Worm (Caenorhabditis elegans): ENCODE results near the gene inx-7.

inx-7 gene

ce11 chrIV:5946602-5947444 lies at the start of gene inx-7:
TSS of gene inx-7 (minus strand) at chrIV:5946638.
- no peak for TF ChIP-seq nhr-21 (tag; optimal IDR thresholded peaks at IDR 0.05)
- no peak for TF ChIP-seq egl-27 (tag; optimal IDR thresholded peaks at IDR 0.05)
- TF ChIP-seq sma-9 (GFP tag; optimal IDR thresholded peaks at IDR 0.05) = no peak
- no peak for TF ChIP-seq sma-9 (tag; optimal IDR thresholded peaks at IDR 0.05)
- no peak for TF ChIP-seq unc-39 (tag; optimal IDR thresholded peaks at IDR 0.05)
- no peak for TF ChIP-seq nhr-10 (tag; optimal IDR thresholded peaks at IDR 0.05)
- no peak for TF ChIP-seq R02D3.7 (tag; optimal IDR thresholded peaks at IDR 0.05)
- TF ChIP-seq sem-4 (tag; optimal IDR thresholded peaks at IDR 0.05) = no peak
- TF ChIP-seq ceh-16 (tag; optimal IDR thresholded peaks at IDR 0.05) = no peak
- no peak for TF ChIP-seq ztf-4 (tag; optimal IDR thresholded peaks at IDR 0.05)
- no peak for TF ChIP-seq mdl-1 (tag; optimal IDR thresholded peaks at IDR 0.05)
- no peak for TF ChIP-seq nhr-12 (tag; optimal IDR thresholded peaks at IDR 0.05)
- TF ChIP-seq dmd-4 (tag; optimal IDR thresholded peaks at IDR 0.05) = no peak
- TF ChIP-seq lsy-2 (tag; optimal IDR thresholded peaks at IDR 0.05) = peak in 1 of 2 experiments; percentile 6
- TF ChIP-seq ceh-82 (tag; optimal IDR thresholded peaks at IDR 0.05) = no peak
- TF ChIP-seq fos-1 (tag; optimal IDR thresholded peaks at IDR 0.05) = no peak
- no peak for TF ChIP-seq Y55F3AM.14 (GFP tag; optimal IDR thresholded peaks at IDR 0.05)
- TF ChIP-seq snpc-4 (tag; optimal IDR thresholded peaks at IDR 0.05) = no peak
- no peak for TF ChIP-seq F13H6.1 (tag; optimal IDR thresholded peaks at IDR 0.05)
- TF ChIP-seq nhr-129 (tag; optimal IDR thresholded peaks at IDR 0.05) = peak; percentile 34
- TF ChIP-seq lin-13 (GFP tag; optimal IDR thresholded peaks at IDR 0.05) = no peak
- TF ChIP-seq unc-62 (GFP tag; optimal IDR thresholded peaks at IDR 0.05) = no peak
- TF ChIP-seq ZK546.5 (tag; optimal IDR thresholded peaks at IDR 0.05) = no peak
- peak; percentile 26 for TF ChIP-seq C34F6.9 (tag; optimal IDR thresholded peaks at IDR 0.05)
- no peak for TF ChIP-seq lin-11 (tag; optimal IDR thresholded peaks at IDR 0.05)
- TF ChIP-seq nhr-11 (tag; optimal IDR thresholded peaks at IDR 0.05) = no peak

- TF ChIP-seq mbf-1 (tag; optimal IDR thresholded peaks at IDR 0.05) (no peak), nhr-12 (tag; optimal IDR thresholded peaks at IDR 0.05) (no peak), nhr-23 (tag; optimal IDR thresholded peaks at IDR 0.05) (no peak), dmd-4 (tag; optimal IDR thresholded peaks at IDR 0.05) (no peak), unc-62 (GFP tag; optimal IDR thresholded peaks at IDR 0.05) (no peak), zag-1 (tag; optimal IDR thresholded peaks at IDR 0.05) (no peak), unc-55 (GFP tag; optimal IDR thresholded peaks at IDR 0.05) (no peak), lin-13 (GFP tag; optimal IDR thresholded peaks at IDR 0.05) (no peak), ZK546.5 (tag; optimal IDR thresholded peaks at IDR 0.05) (no peak), nhr-21 (tag; optimal IDR thresholded peaks at IDR 0.05) (no peak), ztf-4 (tag; optimal IDR thresholded peaks at IDR 0.05) (no peak)
Observed at ce11 chrIV:5990503-5990902, 44.1 kb upstream of the inx-7 start.

DNA sequence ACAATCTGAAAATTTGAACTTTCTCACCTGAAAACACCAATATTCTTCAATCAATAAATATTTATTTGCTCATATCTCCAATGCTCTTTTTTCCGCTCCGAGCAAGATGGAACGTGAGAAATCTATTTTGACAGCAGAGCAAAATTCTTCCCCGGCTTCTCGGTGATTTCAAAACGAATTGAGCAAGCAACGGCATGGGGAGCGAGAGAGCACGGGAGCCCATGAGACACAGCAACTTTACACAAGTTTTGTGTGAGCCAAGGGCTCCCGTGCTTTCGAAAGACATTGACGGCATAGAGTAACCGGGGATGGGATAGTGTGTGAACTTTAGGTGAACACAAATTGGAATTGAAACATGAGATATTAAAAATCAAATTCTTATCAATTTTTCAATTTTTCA lies 40.4 kb upstream of the inx-7 start:
- TF ChIP-seq lin-13 (GFP tag; optimal IDR thresholded peaks at IDR 0.05) (no peak), F13H6.1 (tag; optimal IDR thresholded peaks at IDR 0.05) (peak; percentile 10), ama-1 (optimal IDR thresholded peaks at IDR 0.05) (peak; percentile 21)

DNA sequence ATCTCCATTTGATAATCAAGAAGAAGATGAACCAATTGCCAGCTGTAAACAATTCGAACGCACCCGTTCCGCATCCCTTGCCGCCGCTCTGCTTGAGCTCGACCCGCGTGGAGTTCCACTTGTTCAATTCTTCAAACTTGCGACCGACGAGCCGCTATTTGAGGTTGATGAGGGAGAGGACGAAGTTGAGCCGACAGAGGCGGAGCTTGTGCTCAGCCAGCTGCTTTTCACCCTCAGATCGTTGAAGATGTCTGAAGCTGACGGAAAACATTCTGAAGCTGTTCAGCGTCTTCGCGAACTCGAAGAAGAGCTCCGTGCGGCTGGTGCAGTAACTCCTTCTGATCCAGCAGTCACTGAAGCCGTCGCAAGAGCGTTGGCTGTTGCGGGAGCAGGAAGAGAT lies 39.4 kb upstream of the inx-7 start:
- TF ChIP-seq ceh-82 (tag; optimal IDR thresholded peaks at IDR 0.05) (no peak), sma-3 (GFP tag; optimal IDR thresholded peaks at IDR 0.05) (no peak), crh-2 (tag; optimal IDR thresholded peaks at IDR 0.05) (no peak), nhr-11 (tag; optimal IDR thresholded peaks at IDR 0.05) (no peak)

DNA sequence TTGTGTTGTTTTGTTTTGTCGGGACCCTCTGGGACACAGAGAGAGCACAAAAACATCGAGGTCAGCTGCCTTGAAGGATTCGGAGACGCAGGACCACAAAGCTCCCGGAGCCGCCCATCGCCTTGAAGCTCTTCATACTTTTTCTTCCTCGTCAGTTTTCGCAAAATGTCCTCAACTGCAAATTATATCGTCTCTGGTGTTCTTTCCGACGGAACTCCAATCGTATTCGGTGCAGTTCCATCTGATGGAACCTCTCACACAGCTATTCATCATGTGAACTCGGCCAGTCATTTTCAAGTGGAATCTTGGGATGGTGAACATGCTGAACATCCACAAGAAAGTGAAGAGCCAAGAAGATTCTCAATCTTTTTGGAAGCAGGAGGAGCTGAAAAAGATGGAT lies 39.0 kb upstream of the inx-7 start:
- TF ChIP-seq ceh-16 (tag; optimal IDR thresholded peaks at IDR 0.05) = no peak

DNA sequence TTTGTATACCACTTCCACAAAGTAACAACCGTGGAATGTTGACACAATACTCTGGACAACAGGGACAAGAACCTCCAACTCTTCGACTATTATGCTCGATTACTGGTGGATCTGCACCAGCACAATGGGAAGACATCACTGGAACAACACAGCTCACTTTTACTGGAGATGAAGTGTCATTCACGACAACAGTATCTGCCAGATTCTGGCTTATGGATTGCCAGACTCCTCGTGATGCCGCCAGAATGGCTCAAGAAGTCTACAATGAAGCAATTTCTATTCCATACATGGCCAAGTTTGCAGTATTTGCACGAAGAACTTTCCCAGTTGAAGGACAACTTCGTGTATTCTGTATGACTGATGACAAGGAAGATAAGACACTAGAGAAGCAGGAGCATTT lies 36.8 kb upstream of the inx-7 start:
- TF ChIP-seq nhr-77 (tag; optimal IDR thresholded peaks at IDR 0.05) (no peak), ama-1 (optimal IDR thresholded peaks at IDR 0.05) (no peak), nhr-10 (tag; optimal IDR thresholded peaks at IDR 0.05) (no peak), lin-13 (GFP tag; optimal IDR thresholded peaks at IDR 0.05) (no peak), gmeb-1 (tag; optimal IDR thresholded peaks at IDR 0.05) (no peak), fos-1 (tag; optimal IDR thresholded peaks at IDR 0.05) (no peak), blmp-1 (tag; optimal IDR thresholded peaks at IDR 0.05; ENCODE audit: insufficient read depth) (no peak), sma-3 (GFP tag; optimal IDR thresholded peaks at IDR 0.05) (no peak), C34F6.9 (tag; optimal IDR thresholded peaks at IDR 0.05) (no peak), zag-1 (tag; optimal IDR thresholded peaks at IDR 0.05) (no peak), Y55F3AM.14 (GFP tag; optimal IDR thresholded peaks at IDR 0.05) (no peak), lin-39 (tag; optimal IDR thresholded peaks at IDR 0.05) (no peak)
